Worm (Caenorhabditis elegans) whole organism, L1 larva: ENCODE results near the gene dhs-20.

Experiments
- C34B4.2 ChIP-seq: sonication (generic microtip); optimal IDR thresholded peaks from 2 replicates; lab custom pipeline; 2017; ENCODE audit warnings: mild to moderate bottlenecking, missing genetic modification characterization, missing compliant biosample characterization
- F16B12.6 ChIP-seq: fragments of 150-350 bp; optimal IDR thresholded peaks from 2 replicates; lab custom pipeline; 2014; ENCODE audit warnings: missing biosample characterization, missing genetic modification characterization
- ama-1 ChIP-seq: fragments of 150-350 bp; optimal IDR thresholded peaks from 2 replicates; lab custom pipeline; 2014
- ceh-63 ChIP-seq: fragments of 200-800 bp; sonication (Bioruptor generic); optimal IDR thresholded peaks from 2 replicates; lab custom pipeline; 2018; ENCODE audit warnings: mild to moderate bottlenecking, missing genetic modification characterization, missing compliant biosample characterization
- ceh-8 ChIP-seq: fragments of 200-800 bp; sonication (Bioruptor generic); optimal IDR thresholded peaks from 2 replicates; lab custom pipeline; 2018; ENCODE audit warnings: mild to moderate bottlenecking, missing genetic modification characterization, moderate library complexity, missing compliant biosample characterization
- ceh-82 ChIP-seq, 3 experiments: fragments of 150-350 bp in 1 of 3; sonication (generic microtip) in 2 of 3; optimal IDR thresholded peaks; 2 replicates each; lab custom pipeline; 2014 to 2017; ENCODE audit warnings: missing biosample characterization in 3 of 3, missing genetic modification characterization in 3 of 3
- ceh-88 ChIP-seq: fragments of 200-800 bp; sonication (Bioruptor generic); IDR thresholded peaks from 2 replicates; pipeline ENCODE4 v1.3.6; 2022; ENCODE audit warnings: missing genetic modification characterization, missing compliant biosample characterization
- ceh-90 ChIP-seq: sonication (generic microtip); optimal IDR thresholded peaks from 2 replicates; lab custom pipeline; 2016; ENCODE audit warnings: missing genetic modification characterization, missing compliant biosample characterization
- dpl-1 ChIP-seq, 3 experiments: fragments of 150-350 bp in 2 of 3; sonication (generic microtip) in 1 of 3; optimal IDR thresholded peaks; 2 replicates each; lab custom pipeline; 2014 to 2017; ENCODE audit warnings: missing biosample characterization in 3 of 3, missing genetic modification characterization in 3 of 3, missing genetic modification reagents in 3 of 3
- dsc-1 ChIP-seq: sonication (generic microtip); optimal IDR thresholded peaks from 2 replicates; lab custom pipeline; 2016; ENCODE audit warnings: mild to moderate bottlenecking, missing genetic modification characterization, missing compliant biosample characterization
- egl-27 ChIP-seq, 2 experiments: fragments of 150-350 bp in 1 of 2; sonication (generic microtip); optimal IDR thresholded peaks; 3 replicates each; lab custom pipeline; 2017 to 2018; ENCODE audit warnings: missing biosample characterization in 2 of 2, missing genetic modification characterization in 2 of 2, missing genetic modification reagents in 2 of 2
- elt-2 ChIP-seq: sonication (generic microtip); optimal IDR thresholded peaks from 2 replicates; lab custom pipeline; 2016; ENCODE audit warnings: missing genetic modification characterization, mild to moderate bottlenecking, inconsistent platforms, missing compliant biosample characterization, missing genetic modification reagents
- elt-3 ChIP-seq, 6 experiments: fragments of 150-350 bp in 1 of 6; sonication (generic microtip); optimal IDR thresholded peaks; 2 replicates each; lab custom pipeline; 2017 to 2018; ENCODE audit warnings: missing biosample characterization in 6 of 6, missing genetic modification characterization in 6 of 6, inconsistent platforms in 1 of 6
- fkh-10 ChIP-seq: sonication (generic microtip); optimal IDR thresholded peaks from 2 replicates; lab custom pipeline; 2017; ENCODE audit warnings: missing biosample characterization, missing genetic modification reagents, missing genetic modification characterization
- fkh-4 ChIP-seq: sonication (generic microtip); optimal IDR thresholded peaks from 2 replicates; lab custom pipeline; 2016; ENCODE audit warnings: missing compliant biosample characterization, missing genetic modification characterization, borderline replicate concordance
- fkh-8 ChIP-seq: sonication (generic microtip); optimal IDR thresholded peaks from 2 replicates; lab custom pipeline; 2016; ENCODE audit warnings: mild to moderate bottlenecking, missing genetic modification characterization, missing compliant biosample characterization
- fos-1 ChIP-seq: fragments of 150-350 bp; optimal IDR thresholded peaks from 2 replicates; lab custom pipeline; 2014; ENCODE audit warnings: missing biosample characterization, missing genetic modification characterization
- grh-1 ChIP-seq: fragments of 200-800 bp; sonication (Bioruptor generic); IDR thresholded peaks from 2 replicates; pipeline ENCODE4 v1.3.6; 2022; ENCODE audit warnings: missing genetic modification reagents, missing genetic modification characterization, missing compliant biosample characterization
- hlh-4 ChIP-seq: sonication (generic microtip); optimal IDR thresholded peaks from 2 replicates; lab custom pipeline; 2016; ENCODE audit warnings: mild to moderate bottlenecking, missing genetic modification characterization, missing compliant biosample characterization
- hpl-2 ChIP-seq: fragments of 150-350 bp; optimal IDR thresholded peaks from 2 replicates; lab custom pipeline; 2014; ENCODE audit warnings: missing biosample characterization, missing genetic modification reagents, missing genetic modification characterization
- isw-1 ChIP-seq: fragments of 200-800 bp; sonication (Bioruptor generic); IDR thresholded peaks from 2 replicates; pipeline ENCODE4 v1.3.6; 2022; ENCODE audit warnings: missing genetic modification characterization, missing compliant biosample characterization
- jun-1 ChIP-seq: fragments of 150-350 bp; optimal IDR thresholded peaks from 2 replicates; lab custom pipeline; 2014; ENCODE audit warnings: missing biosample characterization, missing genetic modification reagents, missing genetic modification characterization
- lin-14 ChIP-seq: fragments of 200-800 bp; sonication (Bioruptor generic); optimal IDR thresholded peaks from 2 replicates; lab custom pipeline; 2018; ENCODE audit warnings: mild to moderate bottlenecking, missing genetic modification characterization, moderate library complexity, missing compliant biosample characterization
- lin-35 ChIP-seq, 2 experiments: fragments of 150-350 bp; optimal IDR thresholded peaks; 2 replicates each; lab custom pipeline; 2014; ENCODE audit warnings: missing biosample characterization in 2 of 2, missing genetic modification characterization in 2 of 2, missing genetic modification reagents in 2 of 2
- lin-39 ChIP-seq: fragments of 150-350 bp; optimal IDR thresholded peaks from 2 replicates; lab custom pipeline; 2014; ENCODE audit warnings: missing biosample characterization, missing genetic modification reagents, missing genetic modification characterization
- lir-3 ChIP-seq: sonication (generic microtip); optimal IDR thresholded peaks from 2 replicates; lab custom pipeline; 2016; ENCODE audit warnings: mild to moderate bottlenecking, missing genetic modification characterization, moderate library complexity, missing compliant biosample characterization; ENCODE audit not compliant: poor library complexity
- lsy-2 ChIP-seq, 2 experiments: fragments of 150-350 bp; optimal IDR thresholded peaks; 2 replicates each; lab custom pipeline; 2014; ENCODE audit warnings: missing biosample characterization in 2 of 2, missing genetic modification characterization in 2 of 2
- mab-9 ChIP-seq: fragments of 200-800 bp; sonication (Bioruptor generic); IDR thresholded peaks from 2 replicates; pipeline ENCODE4 v1.3.6; 2022; ENCODE audit warnings: missing genetic modification reagents, missing genetic modification characterization, missing compliant biosample characterization
- mdl-1 ChIP-seq, 2 experiments: fragments of 150-350 bp; optimal IDR thresholded peaks; 2 replicates each; lab custom pipeline; 2014 to 2017; ENCODE audit warnings: missing biosample characterization in 2 of 2, missing genetic modification characterization in 2 of 2, inconsistent platforms in 1 of 2
- mef-2 ChIP-seq: fragments of 150-350 bp; optimal IDR thresholded peaks from 2 replicates; lab custom pipeline; 2014; ENCODE audit warnings: missing biosample characterization, missing genetic modification characterization
- mep-1 ChIP-seq: fragments of 150-350 bp; optimal IDR thresholded peaks from 2 replicates; lab custom pipeline; 2014; ENCODE audit warnings: missing biosample characterization, missing genetic modification characterization
- nhr-11 ChIP-seq: fragments of 150-350 bp; optimal IDR thresholded peaks from 2 replicates; lab custom pipeline; 2014; ENCODE audit warnings: missing biosample characterization, missing genetic modification characterization
- nhr-20 ChIP-seq: sonication (generic microtip); optimal IDR thresholded peaks from 2 replicates; lab custom pipeline; 2016; ENCODE audit warnings: mild to moderate bottlenecking, missing genetic modification characterization, missing compliant biosample characterization
- nhr-71 ChIP-seq: sonication (generic microtip); optimal IDR thresholded peaks from 2 replicates; lab custom pipeline; 2016; ENCODE audit warnings: mild to moderate bottlenecking, missing genetic modification characterization, moderate library complexity, missing compliant biosample characterization
- nhr-77 ChIP-seq: fragments of 150-350 bp; optimal IDR thresholded peaks from 2 replicates; lab custom pipeline; 2014; ENCODE audit warnings: missing biosample characterization, missing genetic modification characterization
- nhr-85 ChIP-seq: sonication (generic microtip); peaks from one replicate; lab custom pipeline; 2016; ENCODE audit warnings: missing genetic modification characterization, inconsistent platforms, missing compliant biosample characterization
- rnt-1 ChIP-seq: sonication (generic microtip); optimal IDR thresholded peaks from 2 replicates; lab custom pipeline; 2016; ENCODE audit warnings: mild to moderate bottlenecking, missing genetic modification characterization, moderate library complexity, missing compliant biosample characterization
- sptf-1 ChIP-seq: fragments of 150-350 bp; optimal IDR thresholded peaks from 2 replicates; lab custom pipeline; 2014; ENCODE audit warnings: missing biosample characterization, missing genetic modification characterization
- sup-37 ChIP-seq: fragments of 200-800 bp; sonication (Bioruptor generic); optimal IDR thresholded peaks from 2 replicates; lab custom pipeline; 2018; ENCODE audit warnings: mild to moderate bottlenecking, missing genetic modification characterization, missing compliant biosample characterization
- tbx-2 ChIP-seq: sonication (generic microtip); optimal IDR thresholded peaks from 2 replicates; lab custom pipeline; 2016; ENCODE audit warnings: missing genetic modification characterization, missing compliant biosample characterization
- tlp-1 ChIP-seq: fragments of 150-350 bp; optimal IDR thresholded peaks from 2 replicates; lab custom pipeline; 2014; ENCODE audit warnings: missing biosample characterization, missing genetic modification characterization
- unc-30 ChIP-seq: sonication (generic microtip); optimal IDR thresholded peaks from 2 replicates; lab custom pipeline; 2017; ENCODE audit warnings: missing biosample characterization, missing genetic modification characterization
- zip-4 ChIP-seq: fragments of 200-800 bp; sonication (Bioruptor generic); optimal IDR thresholded peaks from 2 replicates; lab custom pipeline; 2018; ENCODE audit warnings: mild to moderate bottlenecking, missing genetic modification characterization, moderate library complexity, missing compliant biosample characterization
- ztf-4 ChIP-seq: fragments of 150-350 bp; optimal IDR thresholded peaks from 2 replicates; lab custom pipeline; 2014; ENCODE audit warnings: missing biosample characterization, missing genetic modification characterization

Gene dhs-20

ce11 chrV:11610481-11610880 lies 6.1 kb upstream of the dhs-20 start, which contains the start of gene sas-5 (continued):
- no peak for TF ChIP-seq unc-30
- TF ChIP-seq dpl-1 (GFP tag; optimal IDR thresholded peaks at IDR 0.05; lab: Kevin White, UChicago): peak; percentile 85 to 92 (median 90)
- no peak for TF ChIP-seq hlh-4 (tag; lab: Kevin White, UChicago)
- TF ChIP-seq ztf-4: peak; percentile 48
- TF ChIP-seq mab-9 (GFP tag; lab: Robert Waterston, UW): no peak
- TF ChIP-seq ama-1 (lab: Kevin White, UChicago): no peak
- TF ChIP-seq fkh-10 (GFP tag; lab: Kevin White, UChicago): no peak
- TF ChIP-seq nhr-71 (tag; lab: Kevin White, UChicago): peak; percentile 88
- peak; percentile 89 for TF ChIP-seq nhr-85 (tag; lab: Kevin White, UChicago)
- peak; percentile 41 for TF ChIP-seq zip-4
- TF ChIP-seq mef-2 (tag; lab: Kevin White, UChicago): no peak
- peak; percentile 56; the same call in 1 of the 2 replicates for TF ChIP-seq ceh-88 (GFP tag; lab: Robert Waterston, UW)
- TF ChIP-seq dsc-1: peak; percentile 79
- no peak for TF ChIP-seq ceh-63 (GFP tag; lab: Kevin White, UChicago)
- TF ChIP-seq jun-1 (tag; lab: Kevin White, UChicago): peak; percentile 21
- TF ChIP-seq isw-1 (GFP tag; lab: Robert Waterston, UW): peak; percentile 55
- TF ChIP-seq fkh-8 (tag; lab: Kevin White, UChicago): peak; percentile 13
- TF ChIP-seq ceh-82 (tag; optimal IDR thresholded peaks at IDR 0.05; lab: Kevin White, UChicago): peak; percentile 95 to 96 (median 96)
- peak; percentile 2 for TF ChIP-seq nhr-11 (tag; lab: Kevin White, UChicago)
- TF ChIP-seq ceh-8 (GFP tag; lab: Kevin White, UChicago): peak; percentile 66
- TF ChIP-seq nhr-77 (tag; lab: Kevin White, UChicago): no peak
- TF ChIP-seq nhr-20 (tag; lab: Kevin White, UChicago): peak; percentile 86
- TF ChIP-seq C34B4.2: no peak
- no peak for TF ChIP-seq sptf-1 (tag; lab: Kevin White, UChicago)
- TF ChIP-seq hpl-2 (GFP tag; lab: Kevin White, UChicago): peak; percentile 34
- TF ChIP-seq elt-3 (tag; optimal IDR thresholded peaks at IDR 0.05; lab: Kevin White, UChicago): peak in 2 of 6 experiments; percentile 35 to 83
- peak; percentile 72 for TF ChIP-seq mep-1
- no peak for TF ChIP-seq tlp-1
- TF ChIP-seq lin-14 (GFP tag; lab: Kevin White, UChicago): peak; percentile 73
- TF ChIP-seq fkh-4 (tag; lab: Kevin White, UChicago): no peak
- TF ChIP-seq elt-2 (tag; lab: Kevin White, UChicago): peak; percentile 64

ce11 chrV:11610049-11610448 lies 5.7 kb upstream of the dhs-20 start, which contains the start of gene piit-1:
piit-1 (minus strand) TSS chrV:11610149.
- TF ChIP-seq lin-39 (tag; lab: Kevin White, UChicago): no peak
- TF ChIP-seq egl-27 (tag; optimal IDR thresholded peaks at IDR 0.05; lab: Kevin White, UChicago): no peak
- no peak for TF ChIP-seq nhr-20 (tag; lab: Kevin White, UChicago)
- no peak for TF ChIP-seq C34B4.2
- TF ChIP-seq rnt-1 (tag; lab: Kevin White, UChicago): no peak
- TF ChIP-seq unc-30: no peak
- no peak for TF ChIP-seq lsy-2 (tag; optimal IDR thresholded peaks at IDR 0.05; lab: Kevin White, UChicago)
- TF ChIP-seq lin-35 (GFP tag; optimal IDR thresholded peaks at IDR 0.05; lab: Kevin White, UChicago): no peak
- TF ChIP-seq lir-3: no peak
- TF ChIP-seq sup-37: no peak
- TF ChIP-seq jun-1 (tag; lab: Kevin White, UChicago): no peak
- TF ChIP-seq nhr-71 (tag; lab: Kevin White, UChicago): no peak
- no peak for TF ChIP-seq mdl-1 (tag; optimal IDR thresholded peaks at IDR 0.05; lab: Kevin White, UChicago)
- no peak for TF ChIP-seq tbx-2 (tag; lab: Kevin White, UChicago)
- TF ChIP-seq ama-1 (lab: Kevin White, UChicago): no peak
- TF ChIP-seq grh-1 (GFP tag; lab: Robert Waterston, UW): no peak
- TF ChIP-seq F16B12.6 (tag; lab: Kevin White, UChicago): no peak
- no peak for TF ChIP-seq ceh-90 (tag; lab: Kevin White, UChicago)
- no peak for TF ChIP-seq fos-1 (tag; lab: Kevin White, UChicago)
